Fruit fly (Drosophila melanogaster) whole organism, wandering third instar larva: ENCODE data around the gene Prm.

Experiments
- Abd-B ChIP-seq: fragments of >200 bp; optimal IDR thresholded peaks from 2 replicates; lab custom pipeline; 2017; ENCODE audit warnings: missing biosample characterization, missing genetic modification characterization
- CrebA ChIP-seq: fragments of 200-800 bp; sonication (Bioruptor generic); optimal IDR thresholded peaks from 2 replicates; lab custom pipeline; 2016; ENCODE audit warnings: missing biosample characterization, mild to moderate bottlenecking, missing genetic modification characterization, borderline replicate concordance
- GATAd ChIP-seq: sonication (Bioruptor generic); optimal IDR thresholded peaks from 2 replicates; lab custom pipeline; 2016; ENCODE audit warnings: missing biosample characterization, missing genetic modification characterization
- Hnf4 ChIP-seq: fragments of 200-800 bp; sonication (Bioruptor generic); optimal IDR thresholded peaks from 2 replicates; lab custom pipeline; 2016; ENCODE audit warnings: missing biosample characterization, mild to moderate bottlenecking, missing genetic modification characterization
- Hr78 ChIP-seq: fragments of >200 bp; optimal IDR thresholded peaks from 2 replicates; lab custom pipeline; 2017; ENCODE audit warnings: missing biosample characterization, missing genetic modification characterization
- Hr83 ChIP-seq: fragments of 200-300 bp; sonication (Bioruptor generic); optimal IDR thresholded peaks from 2 replicates; lab custom pipeline; 2016; ENCODE audit warnings: missing biosample characterization, mild to moderate bottlenecking, missing genetic modification characterization, moderate library complexity; ENCODE audit not compliant: poor library complexity, severe bottlenecking
- N ChIP-seq: fragments of >200 bp; optimal IDR thresholded peaks from 2 replicates; lab custom pipeline; 2018; ENCODE audit warnings: missing biosample characterization, missing external identifiers, missing genetic modification characterization
- Vsx2 ChIP-seq: fragments of 200-300, 225-300 bp; sonication (Bioruptor generic); optimal IDR thresholded peaks from 2 replicates; lab custom pipeline; 2018; ENCODE audit warnings: missing biosample characterization, missing genetic modification characterization; ENCODE audit not compliant: partially characterized antibody
- dl ChIP-seq, 2 experiments: fragments of 175-275, 200-275 bp in 1 of 2; fragments of 200-275 bp in 1 of 2; sonication (Bioruptor generic); optimal IDR thresholded peaks; lab custom pipeline; 2018; ENCODE audit warnings: mild to moderate bottlenecking in 2 of 2, missing biosample characterization in 2 of 2, missing genetic modification characterization in 2 of 2, moderate library complexity in 2 of 2; ENCODE audit not compliant: partially characterized antibody in 2 of 2, insufficient read depth in 1 of 2
- fru ChIP-seq: fragments of 200-800 bp; sonication (Bioruptor generic); optimal IDR thresholded peaks from 3 replicates; lab custom pipeline; 2016; ENCODE audit warnings: missing biosample characterization, mild to moderate bottlenecking, missing genetic modification characterization
- h ChIP-seq: fragments of 200-800 bp; sonication (Bioruptor generic); optimal IDR thresholded peaks from 3 replicates; lab custom pipeline; 2016; ENCODE audit warnings: missing biosample characterization, mild to moderate bottlenecking, missing genetic modification characterization
- jim ChIP-seq: fragments of 175-275, 200-325 bp; sonication (Bioruptor generic); optimal IDR thresholded peaks from 2 replicates; lab custom pipeline; 2016; ENCODE audit warnings: missing biosample characterization, mild to moderate bottlenecking, missing genetic modification characterization
- usp ChIP-seq: fragments of >200 bp; optimal IDR thresholded peaks from 2 replicates; lab custom pipeline; 2017; ENCODE audit warnings: missing biosample characterization, missing genetic modification characterization

dm6 chr3L:8700054-8700642 is 45.0 kb downstream of the Prm start:
- TF ChIP-seq N (no peak), usp (GFP tag; lab: Kevin White, UChicago) (no peak), dl (GFP tag; optimal IDR thresholded peaks at IDR 0.05; lab: Kevin White, UChicago; ENCODE audit: insufficient read depth in 1 of 2, partially characterized antibody in 2 of 2) (no peak), jim (GFP tag; lab: Kevin White, UChicago) (no peak), Hnf4 (no peak), h (GFP tag; lab: Kevin White, UChicago) (peak; percentile 80), Hr83 (GFP tag; lab: Kevin White, UChicago) (peak; percentile 66), Abd-B (GFP tag; lab: Kevin White, UChicago) (no peak), fru (GFP tag; lab: Kevin White, UChicago) (no peak), Vsx2 (GFP tag; lab: Kevin White, UChicago) (no peak), GATAd (GFP tag; lab: Kevin White, UChicago) (no peak), Hr78 (GFP tag; lab: Kevin White, UChicago) (no peak), CrebA (GFP tag; lab: Kevin White, UChicago) (no peak)
